Fruit fly (Drosophila melanogaster): ENCODE results near the gene CG31265.

CG31265 gene

dm6 chr3R:17081359-17081935, 46.6 kb upstream of the CG31265 start (continued):
- TF ChIP-seq CG32006 (GFP tag; optimal IDR thresholded peaks at IDR 0.05), result peak; percentile 94
- TF ChIP-seq Met (GFP tag; optimal IDR thresholded peaks at IDR 0.05), result no peak
- no peak for TF ChIP-seq svp (GFP tag)
- TF ChIP-seq Sox15 (GFP tag; optimal IDR thresholded peaks at IDR 0.05), result no peak
- no peak for TF ChIP-seq Smox (GFP tag; optimal IDR thresholded peaks at IDR 0.05)
- no peak for TF ChIP-seq Eip93F (GFP tag; optimal IDR thresholded peaks at IDR 0.05)
- no peak for TF ChIP-seq vri (GFP tag; optimal IDR thresholded peaks at IDR 0.05)
- TF ChIP-seq CG8632 (GFP tag; optimal IDR thresholded peaks at IDR 0.05), result peak; percentile 64
- no peak for TF ChIP-seq Blimp-1 (GFP tag; optimal IDR thresholded peaks at IDR 0.05)
- no peak for TF ChIP-seq CG9139 (GFP tag; optimal IDR thresholded peaks at IDR 0.05)
- TF ChIP-seq fkh (GFP tag; optimal IDR thresholded peaks at IDR 0.05), result no peak
- no peak for TF ChIP-seq Ets21C (GFP tag; optimal IDR thresholded peaks at IDR 0.05)
- TF ChIP-seq CG8319 (GFP tag; optimal IDR thresholded peaks at IDR 0.05), result no peak
- no peak for TF ChIP-seq CG31627 (GFP tag; optimal IDR thresholded peaks at IDR 0.05)
- TF ChIP-seq CG11762 (GFP tag; optimal IDR thresholded peaks at IDR 0.05; ENCODE audit: insufficient read depth), result peak; percentile 61
- TF ChIP-seq lz (GFP tag; optimal IDR thresholded peaks at IDR 0.05), result peak; percentile 30
- TF ChIP-seq fd85E (GFP tag; optimal IDR thresholded peaks at IDR 0.05), result no peak
- TF ChIP-seq CG3919 (GFP tag; optimal IDR thresholded peaks at IDR 0.05), result peak; percentile 75
- TF ChIP-seq topi (GFP tag; optimal IDR thresholded peaks at IDR 0.05), result no peak
- no peak for TF ChIP-seq CG11902 (GFP tag; optimal IDR thresholded peaks at IDR 0.05)

dm6 chr3R:17082471-17082870, 45.5 kb upstream of the CG31265 start:
- TF ChIP-seq CG10631 (GFP tag; optimal IDR thresholded peaks at IDR 0.05) (no peak), fkh (GFP tag; optimal IDR thresholded peaks at IDR 0.05) (peak; percentile 26)

- TF ChIP-seq CG32006 (GFP tag; optimal IDR thresholded peaks at IDR 0.05) (no peak), Eip93F (GFP tag; optimal IDR thresholded peaks at IDR 0.05) (peak; percentile 16), CG6808 (GFP tag; optimal IDR thresholded peaks at IDR 0.05) (peak; percentile 44), topi (GFP tag; optimal IDR thresholded peaks at IDR 0.05) (no peak), acj6 (GFP tag; optimal IDR thresholded peaks at IDR 0.05) (no peak), cyc (GFP tag; optimal IDR thresholded peaks at IDR 0.05) (no peak), CG8319 (GFP tag; optimal IDR thresholded peaks at IDR 0.05) (no peak), ss (GFP tag; optimal IDR thresholded peaks at IDR 0.05) (no peak)
Measured at dm6 chr3R:17085029-17085807, 42.8 kb upstream of the CG31265 start, which contains the start of gene GckIII. GckIII (plus strand) TSS chr3R:17085513.

- TF ChIP-seq CG16779 (tag; optimal IDR thresholded peaks at IDR 0.05), result no peak
- no peak for TF ChIP-seq dac (GFP tag; optimal IDR thresholded peaks at IDR 0.05)
- no peak for TF ChIP-seq Gug (GFP tag; IDR thresholded peaks at IDR 0.05)
- TF ChIP-seq fkh (GFP tag; optimal IDR thresholded peaks at IDR 0.05), result peak; percentile 94
- TF ChIP-seq CG6808 (GFP tag; optimal IDR thresholded peaks at IDR 0.05), result peak; percentile 100
- TF ChIP-seq CG8632 (GFP tag; optimal IDR thresholded peaks at IDR 0.05), result no peak
Measured at dm6 chr3R:17087977-17088618, 39.9 kb upstream of the CG31265 start, which contains the start of gene cal1. cal1 (plus strand) TSS chr3R:17088280.

- TF ChIP-seq CG6808 (GFP tag; optimal IDR thresholded peaks at IDR 0.05) (no peak), ss (GFP tag; optimal IDR thresholded peaks at IDR 0.05) (no peak), fkh (GFP tag; optimal IDR thresholded peaks at IDR 0.05) (no peak), CG7368 (GFP tag; optimal IDR thresholded peaks at IDR 0.05) (no peak), eg (GFP tag; IDR thresholded peaks at IDR 0.05) (no peak), CG6163 (GFP tag; IDR thresholded peaks at IDR 0.05) (no peak), CG3032 (tag; optimal IDR thresholded peaks at IDR 0.05) (no peak), vri (GFP tag; optimal IDR thresholded peaks at IDR 0.05) (no peak), fd59A (GFP tag; optimal IDR thresholded peaks at IDR 0.05) (no peak), OdsH (GFP tag; optimal IDR thresholded peaks at IDR 0.05) (no peak), cyc (GFP tag; optimal IDR thresholded peaks at IDR 0.05) (no peak)
Measured at dm6 chr3R:17108881-17109280, 19.1 kb upstream of the CG31265 start.

Measured in whole organism, prepupa.